Worm (Caenorhabditis elegans) whole organism, L3 larva: ENCODE results near the gene ZK673.2.

Experiments used
- R02D3.7 ChIP-seq: fragments of 150-350 bp; optimal IDR thresholded peaks from 2 replicates; lab custom pipeline; 2014; ENCODE audit warnings: missing biosample characterization, missing genetic modification characterization
- ZK546.5 ChIP-seq: sonication (generic microtip); optimal IDR thresholded peaks from 2 replicates; lab custom pipeline; 2017; ENCODE audit warnings: missing biosample characterization, missing genetic modification characterization
- ama-1 ChIP-seq: fragments of 150-350 bp; optimal IDR thresholded peaks from 2 replicates; lab custom pipeline; 2018
- ceh-16 ChIP-seq: sonication (generic microtip); optimal IDR thresholded peaks from 2 replicates; lab custom pipeline; 2017; ENCODE audit warnings: missing biosample characterization, missing genetic modification characterization
- ceh-28 ChIP-seq: fragments of 150-350 bp; optimal IDR thresholded peaks from 2 replicates; lab custom pipeline; 2014; ENCODE audit warnings: missing biosample characterization, missing genetic modification reagents, missing genetic modification characterization
- ceh-82 ChIP-seq: fragments of 150-350 bp; optimal IDR thresholded peaks from 2 replicates; lab custom pipeline; 2014; ENCODE audit warnings: missing biosample characterization, missing genetic modification characterization
- ceh-9 ChIP-seq: sonication (generic microtip); optimal IDR thresholded peaks from 2 replicates; lab custom pipeline; 2018; ENCODE audit warnings: missing biosample characterization, missing genetic modification characterization
- egl-27 ChIP-seq: sonication (generic microtip); optimal IDR thresholded peaks from 4 replicates; lab custom pipeline; 2017; ENCODE audit warnings: missing biosample characterization, missing genetic modification reagents, missing genetic modification characterization
- egl-5 ChIP-seq: fragments of 150-350 bp; optimal IDR thresholded peaks from 2 replicates; lab custom pipeline; 2017; ENCODE audit warnings: missing biosample characterization, missing genetic modification reagents, missing genetic modification characterization, inconsistent platforms
- elt-1 ChIP-seq: fragments of 150-350 bp; optimal IDR thresholded peaks from 2 replicates; lab custom pipeline; 2014; ENCODE audit warnings: missing biosample characterization, missing genetic modification characterization
- elt-2 ChIP-seq: sonication (generic microtip); optimal IDR thresholded peaks from 2 replicates; lab custom pipeline; 2016; ENCODE audit warnings: missing genetic modification reagents, mild to moderate bottlenecking, missing genetic modification characterization, missing compliant biosample characterization
- eor-1 ChIP-seq, 2 experiments: fragments of 150-350 bp; optimal IDR thresholded peaks; 2 replicates each; lab custom pipeline; 2014 to 2018; ENCODE audit warnings: missing biosample characterization in 2 of 2, missing genetic modification characterization in 2 of 2
- fkh-10 ChIP-seq: sonication (generic microtip); optimal IDR thresholded peaks from 2 replicates; lab custom pipeline; 2017; ENCODE audit warnings: missing biosample characterization, missing genetic modification reagents, missing genetic modification characterization
- fkh-2 ChIP-seq: fragments of 150-350 bp; optimal IDR thresholded peaks from 2 replicates; lab custom pipeline; 2014; ENCODE audit warnings: missing biosample characterization, missing genetic modification reagents, missing genetic modification characterization
- fos-1 ChIP-seq: fragments of 150-350 bp; optimal IDR thresholded peaks from 2 replicates; lab custom pipeline; 2014; ENCODE audit warnings: missing biosample characterization, missing genetic modification characterization
- hmg-11 ChIP-seq: sonication (generic microtip); optimal IDR thresholded peaks from 2 replicates; lab custom pipeline; 2016; ENCODE audit warnings: missing genetic modification characterization, missing compliant biosample characterization
- jun-1 ChIP-seq: fragments of 150-350 bp; optimal IDR thresholded peaks from 2 replicates; lab custom pipeline; 2014; ENCODE audit warnings: missing biosample characterization, missing genetic modification reagents, missing genetic modification characterization
- lin-15B ChIP-seq: fragments of 150-350 bp; optimal IDR thresholded peaks from 2 replicates; lab custom pipeline; 2014; ENCODE audit warnings: missing biosample characterization, missing genetic modification characterization
- lin-39 ChIP-seq: fragments of 150-350 bp; optimal IDR thresholded peaks from 2 replicates; lab custom pipeline; 2018; ENCODE audit warnings: missing biosample characterization, missing genetic modification reagents, missing genetic modification characterization
- lsy-12 ChIP-seq: sonication (generic microtip); optimal IDR thresholded peaks from 2 replicates; lab custom pipeline; 2016; ENCODE audit warnings: mild to moderate bottlenecking, missing genetic modification characterization, missing compliant biosample characterization
- mdl-1 ChIP-seq: fragments of 150-350 bp; optimal IDR thresholded peaks from 2 replicates; lab custom pipeline; 2014; ENCODE audit warnings: missing biosample characterization, missing genetic modification characterization
- nfya-1 ChIP-seq: sonication (generic microtip); optimal IDR thresholded peaks from 2 replicates; lab custom pipeline; 2017; ENCODE audit warnings: missing genetic modification characterization, mild to moderate bottlenecking, missing compliant biosample characterization, antibody characterized with exemption, moderate library complexity; ENCODE audit not compliant: insufficient read depth
- nhr-11 ChIP-seq: fragments of 150-350 bp; optimal IDR thresholded peaks from 2 replicates; lab custom pipeline; 2014; ENCODE audit warnings: missing biosample characterization, missing genetic modification characterization
- nhr-23 ChIP-seq: fragments of 150-350 bp; optimal IDR thresholded peaks from 2 replicates; lab custom pipeline; 2014; ENCODE audit warnings: missing biosample characterization, missing genetic modification reagents, missing genetic modification characterization
- nhr-25 ChIP-seq: sonication (generic microtip); optimal IDR thresholded peaks from 2 replicates; lab custom pipeline; 2017; ENCODE audit warnings: missing biosample characterization, missing genetic modification characterization
- nhr-28 ChIP-seq: fragments of 150-350 bp; optimal IDR thresholded peaks from 2 replicates; lab custom pipeline; 2014; ENCODE audit warnings: missing biosample characterization, missing genetic modification characterization
- nhr-43 ChIP-seq: sonication (generic microtip); optimal IDR thresholded peaks from 2 replicates; lab custom pipeline; 2016; ENCODE audit warnings: mild to moderate bottlenecking, missing genetic modification characterization, missing compliant biosample characterization; ENCODE audit not compliant: poor library complexity, severe bottlenecking
- nhr-77 ChIP-seq: fragments of 150-350 bp; optimal IDR thresholded peaks from 2 replicates; lab custom pipeline; 2014; ENCODE audit warnings: missing biosample characterization, missing genetic modification characterization
- pha-4 ChIP-seq: fragments of 150-350 bp; optimal IDR thresholded peaks from 2 replicates; lab custom pipeline; 2014; ENCODE audit warnings: missing biosample characterization, missing genetic modification reagents, missing genetic modification characterization
- pqm-1 ChIP-seq: fragments of 150-350 bp; optimal IDR thresholded peaks from 2 replicates; lab custom pipeline; 2017; ENCODE audit warnings: missing biosample characterization, missing genetic modification characterization, inconsistent platforms
- sea-2 ChIP-seq: fragments of 150-350 bp; sonication (generic microtip); optimal IDR thresholded peaks from 4 replicates; lab custom pipeline; 2014; ENCODE audit warnings: missing biosample characterization, missing genetic modification reagents, missing genetic modification characterization
- skn-1 ChIP-seq: fragments of 150-350 bp; optimal IDR thresholded peaks from 2 replicates; lab custom pipeline; 2014; ENCODE audit warnings: missing biosample characterization, missing genetic modification characterization
- snpc-4 ChIP-seq: fragments of 150-350 bp; optimal IDR thresholded peaks from 2 replicates; lab custom pipeline; 2014; ENCODE audit warnings: missing biosample characterization, missing genetic modification characterization
- tbx-2 ChIP-seq: sonication (generic microtip); optimal IDR thresholded peaks from 2 replicates; lab custom pipeline; 2016; ENCODE audit warnings: mild to moderate bottlenecking, missing genetic modification characterization, missing compliant biosample characterization
- unc-39 ChIP-seq: sonication (generic microtip); optimal IDR thresholded peaks from 4 replicates; lab custom pipeline; 2017; ENCODE audit warnings: missing biosample characterization, missing genetic modification characterization
- unc-62 ChIP-seq: fragments of 150-350 bp; sonication (generic microtip); optimal IDR thresholded peaks from 4 replicates; lab custom pipeline; 2014; ENCODE audit warnings: missing biosample characterization, missing genetic modification reagents, missing genetic modification characterization
- zag-1 ChIP-seq: fragments of 150-350 bp; optimal IDR thresholded peaks from 2 replicates; lab custom pipeline; 2014; ENCODE audit warnings: missing biosample characterization, missing genetic modification characterization
- ztf-11 ChIP-seq: fragments of 150-350 bp; optimal IDR thresholded peaks from 2 replicates; lab custom pipeline; 2014; ENCODE audit warnings: missing biosample characterization, missing genetic modification characterization
- ztf-4 ChIP-seq: fragments of 150-350 bp; optimal IDR thresholded peaks from 2 replicates; lab custom pipeline; 2014; ENCODE audit warnings: missing biosample characterization, missing genetic modification characterization

ZK673.2 gene

DNA sequence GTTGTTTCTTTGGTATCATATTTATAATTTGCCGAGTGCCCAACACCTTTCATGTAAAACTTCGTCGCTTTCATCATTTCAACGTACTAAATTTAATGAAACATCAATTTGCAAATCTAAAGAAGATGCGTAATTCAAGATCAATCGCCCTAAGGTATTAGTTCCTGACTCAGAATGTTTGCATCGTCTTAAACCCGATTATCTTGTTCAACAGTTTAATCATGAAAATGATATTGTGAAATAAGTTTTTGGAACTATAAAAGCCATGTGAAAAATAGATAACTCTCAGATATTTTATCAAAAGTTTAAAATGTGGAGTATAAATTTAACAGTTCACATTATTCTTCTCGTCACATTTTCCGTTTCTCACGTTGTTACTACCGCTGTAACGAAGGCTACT is 8.1 kb upstream of the ZK673.2 start, which contains the start of gene E04D5.4:
Gene E04D5.4 (plus strand): TSS at position 301 of the 400 bp plus-strand sequence.
- TF ChIP-seq hmg-11 (no peak), fos-1 (no peak), egl-27 (tag; lab: Kevin White, UChicago) (no peak), tbx-2 (no peak), elt-2 (tag; lab: Kevin White, UChicago) (no peak), ZK546.5 (tag; lab: Kevin White, UChicago) (no peak), lin-39 (no peak), ama-1 (no peak), fkh-10 (no peak), nhr-43 (tag; lab: Kevin White, UChicago) (no peak), nhr-11 (tag; lab: Kevin White, UChicago) (no peak), R02D3.7 (no peak), ceh-16 (tag; lab: Kevin White, UChicago) (no peak), unc-39 (tag; lab: Kevin White, UChicago) (no peak)

DNA sequence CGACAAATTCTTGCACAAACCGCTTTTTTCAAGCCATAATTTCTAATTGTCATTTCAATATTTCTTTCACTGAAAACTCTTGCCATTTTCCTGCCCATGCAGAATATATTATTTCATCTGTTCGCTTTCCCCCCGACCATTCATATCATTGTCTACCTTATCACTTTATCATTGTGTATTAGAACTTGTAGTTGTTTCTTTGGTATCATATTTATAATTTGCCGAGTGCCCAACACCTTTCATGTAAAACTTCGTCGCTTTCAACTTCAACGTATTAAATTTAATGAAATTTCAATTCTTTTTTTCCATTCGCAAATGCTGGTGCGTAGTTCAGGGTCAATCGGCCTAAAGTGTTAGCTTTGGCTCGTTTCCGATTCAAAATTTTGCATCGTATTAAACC is 5.2 kb upstream of the ZK673.2 start, which contains the start of gene ZK673.1:
Gene ZK673.1 (plus strand): TSS at position 301 of the 400 bp plus-strand sequence.
- TF ChIP-seq elt-2 (tag; lab: Kevin White, UChicago) = peak; percentile 2

DNA sequence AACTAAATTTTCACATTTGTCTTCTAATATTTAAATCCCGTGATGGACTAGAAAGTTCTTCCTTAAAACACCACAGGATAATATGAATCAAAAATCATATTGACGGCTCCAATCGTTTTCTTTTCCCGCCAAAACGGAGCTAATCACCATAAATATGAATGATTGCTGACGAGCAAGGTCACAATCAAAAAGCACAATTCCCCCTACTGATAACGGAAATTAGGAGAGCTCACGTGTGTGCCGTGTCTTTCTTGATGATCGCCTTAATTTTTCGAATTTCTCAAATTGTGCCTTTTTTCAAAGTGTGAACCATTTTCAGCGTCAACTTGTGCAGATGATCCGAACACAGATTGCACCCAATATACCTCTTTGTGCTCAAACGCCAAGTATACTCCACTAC is 4.2 kb upstream of the ZK673.2 start:
- TF ChIP-seq pqm-1 (tag; lab: Kevin White, UChicago) (peak; percentile 72), fkh-2 (tag; lab: Kevin White, UChicago) (no peak), sea-2 (no peak), elt-2 (tag; lab: Kevin White, UChicago) (peak; percentile 83), nhr-77 (tag; lab: Kevin White, UChicago) (no peak)

DNA sequence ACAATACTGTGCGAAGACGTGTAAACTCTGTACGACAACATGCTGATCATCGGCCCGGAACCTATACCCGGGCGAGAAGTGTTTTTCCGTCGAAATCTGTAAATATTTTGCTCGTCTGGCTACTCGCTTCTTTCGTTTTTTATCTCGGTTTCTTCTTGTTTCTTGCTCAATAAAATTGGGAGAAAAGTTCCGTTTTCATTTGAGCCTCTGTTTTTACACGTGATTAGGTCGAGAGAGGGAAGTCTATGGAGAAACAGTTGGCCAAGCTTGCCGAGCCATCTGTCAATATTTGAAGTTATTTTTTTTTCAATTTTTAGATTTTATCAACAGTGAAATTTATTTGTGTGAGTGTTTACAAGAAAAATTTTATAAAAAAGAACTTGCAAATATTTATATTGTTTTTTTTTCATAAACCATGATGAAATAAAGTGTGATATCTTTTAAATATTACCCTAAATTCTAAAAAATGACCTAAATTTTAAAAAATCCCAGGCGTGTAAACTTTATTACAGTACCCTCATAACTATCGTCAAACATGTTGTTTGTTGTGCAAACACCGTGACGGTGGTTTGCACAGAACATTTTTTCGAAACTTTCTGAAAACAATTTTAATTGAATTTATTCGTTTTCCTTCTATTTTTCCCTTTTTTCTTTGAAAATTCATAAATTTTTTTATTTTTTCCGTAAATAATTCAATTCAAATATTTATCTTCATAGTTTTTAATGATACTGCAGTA is 2.9 kb upstream of the ZK673.2 start:
- TF ChIP-seq ZK546.5 (tag; lab: Kevin White, UChicago) = no peak
- TF ChIP-seq egl-5 (tag; lab: Kevin White, UChicago) = peak; percentile 14
- peak; percentile 83 for TF ChIP-seq pha-4 (tag; lab: Kevin White, UChicago)
- peak; percentile 1 for TF ChIP-seq lin-15B (tag; lab: Kevin White, UChicago)
- no peak for TF ChIP-seq unc-62 (GFP tag; lab: Kevin White, UChicago)

DNA sequence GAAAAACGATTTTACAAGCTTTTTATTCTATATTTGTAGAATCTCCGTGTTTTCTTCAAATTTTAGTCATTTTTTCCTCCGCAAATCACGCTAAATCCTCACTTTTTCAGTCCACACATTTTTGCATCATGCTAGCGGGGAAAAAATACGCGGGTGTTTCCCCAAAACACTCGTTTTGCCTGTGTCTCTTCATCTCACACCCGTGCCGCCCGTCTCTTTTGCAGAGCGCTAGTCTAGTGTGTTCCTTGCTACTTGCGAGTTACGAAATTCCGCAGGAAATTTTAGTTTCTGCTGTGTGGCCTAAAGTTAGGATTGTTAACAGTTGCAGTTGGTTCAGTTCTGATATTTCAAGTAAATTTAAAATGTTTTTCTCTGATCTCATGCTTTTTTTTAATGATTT is 2.3 kb upstream of the ZK673.2 start:
- no peak for TF ChIP-seq lin-39
- no peak for TF ChIP-seq hmg-11
- peak; percentile 30 for TF ChIP-seq lin-15B (tag; lab: Kevin White, UChicago)
- no peak for TF ChIP-seq eor-1 (tag; optimal IDR thresholded peaks at IDR 0.05; lab: Kevin White, UChicago)
- peak; percentile 1 for TF ChIP-seq ama-1
- TF ChIP-seq nfya-1 = peak; percentile 25
- TF ChIP-seq egl-5 (tag; lab: Kevin White, UChicago) = no peak
- no peak for TF ChIP-seq nhr-28 (tag; lab: Kevin White, UChicago)
- no peak for TF ChIP-seq ztf-11
- peak; percentile 27 for TF ChIP-seq nhr-25 (tag; lab: Kevin White, UChicago)
- TF ChIP-seq unc-39 (tag; lab: Kevin White, UChicago) = no peak
- peak; percentile 1 for TF ChIP-seq fkh-10

DNA sequence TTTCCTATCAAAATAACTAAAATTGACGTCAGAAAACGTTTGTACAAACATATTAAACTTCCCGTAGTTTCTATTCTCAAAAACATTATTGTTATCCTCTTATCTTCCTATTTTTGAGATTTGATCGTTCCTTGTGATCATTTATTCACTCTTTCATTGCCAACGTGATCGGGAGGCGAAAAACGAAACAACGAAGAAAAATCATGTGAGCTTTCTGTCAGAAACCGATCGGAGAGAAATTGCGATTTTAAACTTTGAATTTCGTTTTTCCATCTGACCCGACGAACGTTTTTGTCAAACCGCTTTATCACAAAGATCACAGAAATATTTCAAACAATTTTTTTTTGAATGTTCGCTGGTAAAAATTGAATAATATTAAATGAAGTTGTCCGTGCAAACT is 1.8 kb upstream of the ZK673.2 start:
- TF ChIP-seq hmg-11 = no peak
- TF ChIP-seq egl-5 (tag; lab: Kevin White, UChicago) = no peak
- TF ChIP-seq pqm-1 (tag; lab: Kevin White, UChicago) = peak; percentile 58
- TF ChIP-seq nhr-11 (tag; lab: Kevin White, UChicago) = no peak
- TF ChIP-seq zag-1 (tag; lab: Kevin White, UChicago) = no peak
- TF ChIP-seq ztf-11 = no peak
- TF ChIP-seq fkh-10 = no peak
- no peak for TF ChIP-seq ceh-9 (tag; lab: Kevin White, UChicago)
- no peak for TF ChIP-seq ztf-4 (tag; lab: Kevin White, UChicago)
- no peak for TF ChIP-seq ceh-16 (tag; lab: Kevin White, UChicago)
- no peak for TF ChIP-seq lin-39
- no peak for TF ChIP-seq fos-1
- TF ChIP-seq mdl-1 (tag; lab: Kevin White, UChicago) = no peak
- no peak for TF ChIP-seq ceh-28 (tag; lab: Kevin White, UChicago)
- TF ChIP-seq ceh-82 (tag; lab: Kevin White, UChicago) = no peak
- peak; percentile 48 for TF ChIP-seq elt-1 (tag; lab: Kevin White, UChicago)
- no peak for TF ChIP-seq ama-1
- TF ChIP-seq skn-1 (tag; lab: Kevin White, UChicago) = no peak
- TF ChIP-seq egl-27 (tag; lab: Kevin White, UChicago) = no peak
- TF ChIP-seq jun-1 (tag; lab: Kevin White, UChicago) = peak; percentile 43
- TF ChIP-seq nhr-43 (tag; lab: Kevin White, UChicago) = peak; percentile 10
- TF ChIP-seq lin-15B (tag; lab: Kevin White, UChicago) = no peak
- TF ChIP-seq pha-4 (tag; lab: Kevin White, UChicago) = peak; percentile 8
- no peak for TF ChIP-seq sea-2
- peak; percentile 26 for TF ChIP-seq nhr-23
- TF ChIP-seq lsy-12 (tag; lab: Kevin White, UChicago) = no peak
- TF ChIP-seq snpc-4 (tag; lab: Kevin White, UChicago) = peak; percentile 12
- TF ChIP-seq nfya-1 = peak; percentile 15
- TF ChIP-seq elt-2 (tag; lab: Kevin White, UChicago) = peak; percentile 68
